Worm (Caenorhabditis elegans): ENCODE data around the gene npp-19.

Gene npp-19

ce11 chrII:10824046-10824445, 25.8 kb upstream of the npp-19 start, which contains the start of the genes R06F6.12 and mix-1 (continued):
- TF ChIP-seq tbx-2 (tag; optimal IDR thresholded peaks at IDR 0.05) (peak; percentile 44), mdl-1 (tag; optimal IDR thresholded peaks at IDR 0.05) (peak in 1 of 2 experiments; percentile 35), dpl-1 (GFP tag; optimal IDR thresholded peaks at IDR 0.05) (peak; percentile 84 to 89 (median 89)), nhr-71 (tag; optimal IDR thresholded peaks at IDR 0.05) (peak; percentile 73), nhr-20 (tag; optimal IDR thresholded peaks at IDR 0.05) (peak; percentile 46)

ce11 chrII:10820679-10821078, 22.4 kb upstream of the npp-19 start, which contains the start of gene ech-4:
Gene ech-4, plus strand, starts transcription at chrII:10821031.
- TF ChIP-seq ceh-8 (GFP tag; optimal IDR thresholded peaks at IDR 0.05) (no peak), lin-35 (GFP tag; optimal IDR thresholded peaks at IDR 0.05) (peak in 1 of 2 experiments; percentile 15), jun-1 (tag; optimal IDR thresholded peaks at IDR 0.05) (no peak), blmp-1 (tag; optimal IDR thresholded peaks at IDR 0.05) (peak; percentile 16), C16A3.4 (tag; optimal IDR thresholded peaks at IDR 0.05) (no peak)

- TF ChIP-seq unc-130 (tag; optimal IDR thresholded peaks at IDR 0.05) (peak; percentile 23), aha-1 (tag; optimal IDR thresholded peaks at IDR 0.05) (no peak), fkh-8 (tag; optimal IDR thresholded peaks at IDR 0.05) (no peak), tlp-1 (tag; optimal IDR thresholded peaks at IDR 0.05) (no peak), lir-3 (tag; optimal IDR thresholded peaks at IDR 0.05; ENCODE audit: poor library complexity) (no peak), mep-1 (tag; optimal IDR thresholded peaks at IDR 0.05) (peak; percentile 59), efl-1 (optimal IDR thresholded peaks at IDR 0.05) (peak; percentile 56 to 58), efl-1 (GFP tag; optimal IDR thresholded peaks at IDR 0.05 in 1 of 2) (peak; percentile 58 to 95), C16A3.4 (tag; optimal IDR thresholded peaks at IDR 0.05) (peak; percentile 19), nhr-84 (tag; optimal IDR thresholded peaks at IDR 0.05) (no peak), nhr-76 (tag; optimal IDR thresholded peaks at IDR 0.05) (no peak), ceh-82 (tag; optimal IDR thresholded peaks at IDR 0.05) (peak in 1 of 3 experiments; percentile 20), vab-15 (tag; optimal IDR thresholded peaks at IDR 0.05) (no peak), xbp-1 (tag; optimal IDR thresholded peaks at IDR 0.05) (no peak), mef-2 (tag; optimal IDR thresholded peaks at IDR 0.05) (no peak), zag-1 (tag; optimal IDR thresholded peaks at IDR 0.05) (no peak), lin-13 (GFP tag; optimal IDR thresholded peaks at IDR 0.05) (no peak), ceh-63 (GFP tag; optimal IDR thresholded peaks at IDR 0.05) (no peak), fkh-4 (tag; optimal IDR thresholded peaks at IDR 0.05; ENCODE audit: borderline replicate concordance) (no peak), snu-23 (GFP tag; optimal IDR thresholded peaks at IDR 0.05) (no peak), fkh-10 (GFP tag; optimal IDR thresholded peaks at IDR 0.05) (no peak), irx-1 (tag; optimal IDR thresholded peaks at IDR 0.05) (no peak), isw-1 (GFP tag; IDR thresholded peaks at IDR 0.05) (no peak), lin-15B (tag; optimal IDR thresholded peaks at IDR 0.05) (peak; percentile 48), mab-9 (GFP tag; IDR thresholded peaks at IDR 0.05) (no peak), hlh-4 (tag; optimal IDR thresholded peaks at IDR 0.05) (no peak), nhr-71 (tag; optimal IDR thresholded peaks at IDR 0.05) (peak; percentile 25), lin-35 (GFP tag; optimal IDR thresholded peaks at IDR 0.05) (peak; percentile 34 to 62), nhr-77 (tag; optimal IDR thresholded peaks at IDR 0.05) (no peak), nhr-11 (tag; optimal IDR thresholded peaks at IDR 0.05) (no peak), hlh-17 (GFP tag; optimal IDR thresholded peaks at IDR 0.05; ENCODE audit: borderline replicate concordance) (no peak), dpl-1 (GFP tag; optimal IDR thresholded peaks at IDR 0.05) (peak; percentile 33 to 70 (median 51)), ceh-8 (GFP tag; optimal IDR thresholded peaks at IDR 0.05) (no peak), ama-1 (optimal IDR thresholded peaks at IDR 0.05) (no peak), alr-1 (tag; optimal IDR thresholded peaks at IDR 0.05; ENCODE audit: borderline replicate concordance) (no peak), snpc-4 (tag; optimal IDR thresholded peaks at IDR 0.05) (no peak), nhr-28 (tag; optimal IDR thresholded peaks at IDR 0.05) (no peak), elt-3 (tag; optimal IDR thresholded peaks at IDR 0.05) (peak in 1 of 6 experiments; percentile 22), grh-1 (GFP tag; IDR thresholded peaks at IDR 0.05) (no peak), efl-3 (GFP tag; optimal IDR thresholded peaks at IDR 0.05) (no peak), egl-27 (tag; optimal IDR thresholded peaks at IDR 0.05) (no peak), skn-1 (tag; optimal IDR thresholded peaks at IDR 0.05) (peak; percentile 15), pqm-1 (tag; optimal IDR thresholded peaks at IDR 0.05) (no peak), F16B12.6 (tag; optimal IDR thresholded peaks at IDR 0.05) (peak; percentile 32)
These were observed 21.7 kb upstream of the npp-19 start, which contains the start of gene R06F6.8 for ce11 chrII:10819928-10820423. Gene R06F6.8, minus strand, starts transcription at chrII:10819978.
